Fruit fly (Drosophila melanogaster): Measurements from ENCODE around the gene CG4751.

Gene CG4751

DNA sequence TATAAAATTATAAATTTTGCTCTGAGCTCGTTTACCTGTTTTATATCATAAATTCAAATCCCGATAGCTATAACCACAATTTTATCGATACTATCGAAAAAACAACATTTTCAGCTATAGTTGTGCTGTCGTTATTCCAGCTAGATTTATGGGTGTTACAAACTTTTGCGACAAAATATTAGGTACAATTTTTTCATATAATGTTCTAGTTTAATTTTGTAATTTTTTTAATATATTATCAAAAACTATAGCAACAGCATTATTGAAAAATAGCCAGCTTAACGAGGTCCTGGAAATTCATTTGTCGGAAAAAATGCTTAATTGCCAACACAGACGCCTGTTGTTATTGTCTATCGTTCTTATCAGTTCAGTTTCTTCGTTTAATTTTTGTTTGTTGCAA is 39.4 kb upstream of the CG4751 start, which contains the start of gene Wdr59 (continued):
- TF ChIP-seq CG15479 (GFP tag; optimal IDR thresholded peaks at IDR 0.05) (no peak), CG32772 (GFP tag; IDR thresholded peaks at IDR 0.05) (peak; percentile 31; the same call in 1 of the 2 replicates), CG13624 (GFP tag; optimal IDR thresholded peaks at IDR 0.05) (no peak), Rx (GFP tag; IDR thresholded peaks at IDR 0.05) (no peak), CG34376 (GFP tag; optimal IDR thresholded peaks at IDR 0.05) (no peak), CG8944 (GFP tag; optimal IDR thresholded peaks at IDR 0.05) (no peak), her (GFP tag; optimal IDR thresholded peaks at IDR 0.05) (no peak), unpg (GFP tag; optimal IDR thresholded peaks at IDR 0.05) (no peak), CG18476 (GFP tag; optimal IDR thresholded peaks at IDR 0.05) (peak; percentile 39), CG4854 (GFP tag; optimal IDR thresholded peaks at IDR 0.05) (peak; percentile 9), CG11398 (GFP tag; optimal IDR thresholded peaks at IDR 0.05) (no peak), dpn (GFP tag; optimal IDR thresholded peaks at IDR 0.05) (peak; percentile 22 to 50), abd-A (tag; optimal IDR thresholded peaks at IDR 0.05) (no peak), CG4282 (GFP tag; optimal IDR thresholded peaks at IDR 0.05) (no peak), sisA (GFP tag; IDR thresholded peaks at IDR 0.05) (no peak), D (optimal IDR thresholded peaks at IDR 0.05) (no peak), D (GFP tag; optimal IDR thresholded peaks at IDR 0.05) (no peak), lola (GFP tag; optimal IDR thresholded peaks at IDR 0.05) (peak in 1 of 3 experiments; percentile 59), TFAM (GFP tag; optimal IDR thresholded peaks at IDR 0.05) (no peak), CG12219 (GFP tag; optimal IDR thresholded peaks at IDR 0.05) (no peak), z (GFP tag; IDR thresholded peaks at IDR 0.05) (no peak), Rfx (GFP tag; IDR thresholded peaks at IDR 0.05) (peak; percentile 51; the same call in 1 of the 2 replicates), Six4 (GFP tag; optimal IDR thresholded peaks at IDR 0.05) (peak; percentile 47), CG11695 (GFP tag; IDR thresholded peaks at IDR 0.05) (no peak), CoRest (tag; optimal IDR thresholded peaks at IDR 0.05) (peak; percentile 67), luna (GFP tag; optimal IDR thresholded peaks at IDR 0.05) (no peak), nmo (GFP tag; optimal IDR thresholded peaks at IDR 0.05) (peak; percentile 71), CG34224 (GFP tag; IDR thresholded peaks at IDR 0.05; ENCODE audit: partially characterized antibody) (peak; percentile 72; the same call in 2 of the 3 replicates), chm (GFP tag; IDR thresholded peaks at IDR 0.05) (no peak), HLH54F (GFP tag; optimal IDR thresholded peaks at IDR 0.05) (no peak)

DNA sequence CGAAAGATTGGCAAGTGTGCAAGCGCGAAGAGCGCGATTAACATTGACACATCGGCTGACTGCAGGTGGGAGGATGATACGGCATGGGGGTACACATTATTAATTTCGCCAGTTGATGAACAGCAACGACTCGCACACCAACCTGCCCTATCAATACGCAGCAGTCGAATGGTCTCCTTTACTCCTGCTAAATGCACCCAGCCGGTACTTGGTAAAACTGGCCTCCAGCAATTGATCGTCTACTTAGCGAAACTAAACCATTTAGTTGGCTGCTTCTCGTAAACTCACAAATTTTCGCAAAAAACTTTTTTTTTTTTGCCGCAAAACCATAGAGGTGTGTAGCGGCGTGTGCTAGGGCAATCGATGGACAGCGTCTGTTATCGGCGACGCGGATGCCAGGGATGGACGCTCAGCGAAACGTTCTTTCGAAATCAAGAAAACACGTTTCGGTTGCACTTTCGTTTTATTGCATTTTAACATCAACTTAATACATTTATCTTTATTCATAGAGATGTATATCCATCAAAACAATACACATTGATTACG is 29.9 kb upstream of the CG4751 start, which contains the start of gene Ge-1:
Gene Ge-1 (minus strand): TSS at position 373 of the 546 bp plus-strand sequence.
- TF ChIP-seq pfk (GFP tag; optimal IDR thresholded peaks at IDR 0.05) (peak; percentile 30), rib (GFP tag; IDR thresholded peaks at IDR 0.05) (peak; percentile 90), CG2712 (tag; optimal IDR thresholded peaks at IDR 0.05) (no peak), CG13624 (GFP tag; optimal IDR thresholded peaks at IDR 0.05) (peak; percentile 31), CG34422 (GFP tag; IDR thresholded peaks at IDR 0.05) (peak; percentile 84; the same call in 2 of the 3 replicates), aop (GFP tag; IDR thresholded peaks at IDR 0.05) (no peak), CG14710 (tag; optimal IDR thresholded peaks at IDR 0.05) (peak; percentile 34), Dref (GFP tag; IDR thresholded peaks at IDR 0.05) (peak; percentile 87), ftz-f1 (GFP tag; optimal IDR thresholded peaks at IDR 0.05) (peak; percentile 3), CG13894 (tag; optimal IDR thresholded peaks at IDR 0.05) (no peak), Abd-B (GFP tag; optimal IDR thresholded peaks at IDR 0.05) (no peak), CG6689 (GFP tag; IDR thresholded peaks at IDR 0.05) (peak; percentile 51), amos (GFP tag; IDR thresholded peaks at IDR 0.05; ENCODE audit: partially characterized antibody) (peak; percentile 58), usp (GFP tag; optimal IDR thresholded peaks at IDR 0.05) (no peak), Dll (GFP tag; IDR thresholded peaks at IDR 0.05; ENCODE audit: partially characterized antibody) (peak; percentile 54; the same call in 2 of the 4 replicates), CG12659 (GFP tag; optimal IDR thresholded peaks at IDR 0.05) (peak; percentile 18), fd64A (GFP tag; optimal IDR thresholded peaks at IDR 0.05) (no peak), Dp (GFP tag; optimal IDR thresholded peaks at IDR 0.05) (peak; percentile 60), Rfx (GFP tag; IDR thresholded peaks at IDR 0.05) (peak; percentile 49; the same call in 1 of the 2 replicates), CG1024 (GFP tag; IDR thresholded peaks at IDR 0.05) (no peak), Myb (GFP tag; optimal IDR thresholded peaks at IDR 0.05) (peak; percentile 98), dm (GFP tag; optimal IDR thresholded peaks at IDR 0.05) (no peak), CG14965 (GFP tag; optimal IDR thresholded peaks at IDR 0.05; ENCODE audit: borderline replicate concordance) (no peak), CoRest (tag; optimal IDR thresholded peaks at IDR 0.05) (no peak)

Measured in whole organism, embryonic.